Worm (Caenorhabditis elegans): Measurements from ENCODE around the gene cyp-34A9.
A peak's percentile ranks its signal among the peaks of the same experiment; 100 is the strongest.

Gene cyp-34A9

ce11 chrV:3935892-3936478 is 34.4 kb downstream of the cyp-34A9 start, which contains the start of gene cyp-35A5:
Gene cyp-35A5 (plus strand): TSS chrV:3936326.
- TF ChIP-seq sdc-2 (tag; optimal IDR thresholded peaks at IDR 0.05) (no peak), elt-2 (tag; optimal IDR thresholded peaks at IDR 0.05) (peak; percentile 79)

ce11 chrV:3931326-3931725 is 39.0 kb downstream of the cyp-34A9 start, which contains the start of gene srx-63:
Gene srx-63 (plus strand): TSS chrV:3931626.
- TF ChIP-seq npax-4 (tag; optimal IDR thresholded peaks at IDR 0.05) (no peak), unc-55 (GFP tag; optimal IDR thresholded peaks at IDR 0.05) (no peak), ama-1 (optimal IDR thresholded peaks at IDR 0.05) (no peak)

ce11 chrV:3929099-3929498 is 41.2 kb downstream of the cyp-34A9 start, which contains the start of gene srx-64:
Gene srx-64 (plus strand): TSS chrV:3929399.
- TF ChIP-seq C08G9.2 (tag; optimal IDR thresholded peaks at IDR 0.05): no peak
- no peak for TF ChIP-seq unc-55 (GFP tag; optimal IDR thresholded peaks at IDR 0.05)
- no peak for TF ChIP-seq che-1 (tag; optimal IDR thresholded peaks at IDR 0.05)
- TF ChIP-seq pha-2 (tag; optimal IDR thresholded peaks at IDR 0.05): no peak
- no peak for TF ChIP-seq ceh-14 (tag; optimal IDR thresholded peaks at IDR 0.05)
- no peak for TF ChIP-seq dve-1 (tag; optimal IDR thresholded peaks at IDR 0.05)

ce11 chrV:3927522-3927921 is 42.8 kb downstream of the cyp-34A9 start:
- no peak for TF ChIP-seq rnt-1 (tag; optimal IDR thresholded peaks at IDR 0.05)
- no peak for TF ChIP-seq ahr-1 (tag; optimal IDR thresholded peaks at IDR 0.05)
- TF ChIP-seq nhr-232 (tag; optimal IDR thresholded peaks at IDR 0.05): no peak
- no peak for TF ChIP-seq pqm-1 (tag; optimal IDR thresholded peaks at IDR 0.05)
- TF ChIP-seq unc-3 (GFP tag; conservative IDR thresholded peaks at IDR 0.05): no peak
- TF ChIP-seq unc-3 (tag; optimal IDR thresholded peaks at IDR 0.05): no peak
- no peak for TF ChIP-seq hlh-30 (tag; optimal IDR thresholded peaks at IDR 0.05; ENCODE audit: insufficient read depth)
- TF ChIP-seq hlh-15 (tag; optimal IDR thresholded peaks at IDR 0.05): no peak
- TF ChIP-seq ceh-30 (tag; optimal IDR thresholded peaks at IDR 0.05): no peak
- TF ChIP-seq ref-2 (tag; optimal IDR thresholded peaks at IDR 0.05): no peak
- no peak for TF ChIP-seq ceh-34 (tag; optimal IDR thresholded peaks at IDR 0.05)
- TF ChIP-seq lim-6 (tag; optimal IDR thresholded peaks at IDR 0.05): no peak
- TF ChIP-seq pax-1 (tag; optimal IDR thresholded peaks at IDR 0.05): no peak
- TF ChIP-seq fkh-6 (tag; optimal IDR thresholded peaks at IDR 0.05): no peak
- TF ChIP-seq tbx-2 (tag; optimal IDR thresholded peaks at IDR 0.05): no peak

- TF ChIP-seq pros-1 (tag; optimal IDR thresholded peaks at IDR 0.05) (no peak), lim-6 (tag; optimal IDR thresholded peaks at IDR 0.05) (no peak), rnt-1 (tag; optimal IDR thresholded peaks at IDR 0.05) (no peak), K09A11.1 (tag; optimal IDR thresholded peaks at IDR 0.05; ENCODE audit: insufficient read depth) (no peak), unc-55 (GFP tag; optimal IDR thresholded peaks at IDR 0.05) (no peak), pha-2 (tag; optimal IDR thresholded peaks at IDR 0.05) (no peak), ahr-1 (tag; optimal IDR thresholded peaks at IDR 0.05) (no peak), Y22D7AL.16 (tag; optimal IDR thresholded peaks at IDR 0.05) (no peak), ceh-14 (tag; optimal IDR thresholded peaks at IDR 0.05) (no peak), pat-9 (tag; optimal IDR thresholded peaks at IDR 0.05) (no peak), ceh-30 (tag; optimal IDR thresholded peaks at IDR 0.05) (no peak), madf-2 (tag; optimal IDR thresholded peaks at IDR 0.05) (no peak)
Observed at ce11 chrV:3922547-3922946, 47.8 kb downstream of the cyp-34A9 start.

ce11 chrV:3921635-3922034 is 48.7 kb downstream of the cyp-34A9 start, which contains the start of gene srx-65:
Gene srx-65 (plus strand): TSS chrV:3921935.
- TF ChIP-seq ets-4 (tag; optimal IDR thresholded peaks at IDR 0.05) (no peak), pha-2 (tag; optimal IDR thresholded peaks at IDR 0.05) (no peak), ceh-9 (tag; optimal IDR thresholded peaks at IDR 0.05) (no peak), ceh-45 (GFP tag; IDR thresholded peaks at IDR 0.05) (no peak), fkh-6 (tag; optimal IDR thresholded peaks at IDR 0.05) (no peak), tbx-2 (tag; optimal IDR thresholded peaks at IDR 0.05) (no peak), ztf-16 (tag; optimal IDR thresholded peaks at IDR 0.05) (no peak), T23F11.4 (GFP tag; optimal IDR thresholded peaks at IDR 0.05) (no peak), ceh-30 (tag; optimal IDR thresholded peaks at IDR 0.05) (no peak)
